Fruit fly (Drosophila melanogaster) Kc167 (cell line): ENCODE data around the gene CG10338.

Source experiments
- Sin3A ChIP-seq: fragments of >200 bp; optimal IDR thresholded peaks from 2 replicates; lab custom pipeline; 2018; ENCODE audit warnings: missing external identifiers
- h ChIP-seq: fragments of >200 bp; optimal IDR thresholded peaks from 3 replicates; lab custom pipeline; 2018; ENCODE audit warnings: missing external identifiers

- TF ChIP-seq h (lab: Kevin White, UChicago) (no peak), Sin3A (no peak)
These were observed 1.4 kb upstream of the CG10338 start for dm6 chr2L:18693877-18694723.
